Fruit fly (Drosophila melanogaster) whole organism, adult: ENCODE measurements around the gene kumpel.

Experiments used
- CG12768 ChIP-seq: fragments of 200-800 bp; sonication (Bioruptor generic); optimal IDR thresholded peaks from 2 replicates; lab custom pipeline; 2017; ENCODE audit warnings: missing biosample characterization, missing genetic modification characterization, mild to moderate bottlenecking, moderate library complexity, missing genetic modification reagents
- CG14711 ChIP-seq: fragments of 200-800 bp; sonication (Bioruptor generic); optimal IDR thresholded peaks from 2 replicates; lab custom pipeline; 2018; ENCODE audit warnings: missing biosample characterization, mild to moderate bottlenecking, missing genetic modification characterization, moderate library complexity
- CG1620 ChIP-seq: fragments of 200-800 bp; sonication (Bioruptor generic); optimal IDR thresholded peaks from 2 replicates; lab custom pipeline; 2016; ENCODE audit warnings: missing biosample characterization, missing genetic modification characterization
- CG5204 ChIP-seq: fragments of 200-800 bp; sonication (Bioruptor generic); optimal IDR thresholded peaks from 2 replicates; lab custom pipeline; 2016; ENCODE audit warnings: missing biosample characterization, missing genetic modification characterization
- CG7101 ChIP-seq: fragments of 200-800 bp; sonication (Bioruptor generic); optimal IDR thresholded peaks from 2 replicates; lab custom pipeline; 2018; ENCODE audit warnings: missing biosample characterization, mild to moderate bottlenecking, missing genetic modification characterization, moderate library complexity
- Clk ChIP-seq: fragments of 200-800 bp; sonication (Bioruptor generic); optimal IDR thresholded peaks from 2 replicates; lab custom pipeline; 2017; ENCODE audit warnings: missing biosample characterization, missing genetic modification characterization
- Hr96 ChIP-seq: fragments of 200-800 bp; sonication (Bioruptor generic); optimal IDR thresholded peaks from 2 replicates; lab custom pipeline; 2016; ENCODE audit warnings: missing biosample characterization, missing genetic modification characterization
- Mnt ChIP-seq: fragments of 200-800 bp; sonication (Bioruptor generic); optimal IDR thresholded peaks from 2 replicates; lab custom pipeline; 2016; ENCODE audit warnings: missing biosample characterization, mild to moderate bottlenecking, missing genetic modification characterization
- bab1 ChIP-seq: fragments of 200-800 bp; sonication (Bioruptor generic); optimal IDR thresholded peaks from 3 replicates; lab custom pipeline; 2019; ENCODE audit warnings: missing biosample characterization, mild to moderate bottlenecking, missing genetic modification characterization, moderate library complexity
- cic ChIP-seq: fragments of 200-800 bp; sonication (Bioruptor generic); optimal IDR thresholded peaks from 2 replicates; lab custom pipeline; 2017; ENCODE audit warnings: missing biosample characterization, mild to moderate bottlenecking, missing genetic modification characterization, moderate library complexity
- cnc ChIP-seq, 2 experiments: fragments of >200 bp; optimal IDR thresholded peaks; 2 replicates each; lab custom pipeline; 2017
- kay ChIP-seq: fragments of 200-800 bp; sonication (Bioruptor generic); peaks from one replicate; lab custom pipeline; 2016; ENCODE audit warnings: missing biosample characterization, missing genetic modification characterization, borderline replicate concordance
- ovo ChIP-seq: fragments of 200-800 bp; sonication (Bioruptor generic); optimal IDR thresholded peaks from 2 replicates; lab custom pipeline; 2016; ENCODE audit warnings: missing biosample characterization, missing genetic modification characterization
- pad ChIP-seq: fragments of 200-800 bp; sonication (Bioruptor generic); optimal IDR thresholded peaks from 3 replicates; lab custom pipeline; 2017; ENCODE audit warnings: missing biosample characterization, missing genetic modification characterization, mild to moderate bottlenecking, moderate library complexity, missing genetic modification reagents

dm6 chr3R:25941310-25941709 is 34.5 kb downstream of the kumpel start:
- TF ChIP-seq bab1 (GFP tag; lab: Kevin White, UChicago) = no peak
- no peak for TF ChIP-seq kay (GFP tag; lab: Kevin White, UChicago)
- no peak for TF ChIP-seq Mnt
- no peak for TF ChIP-seq CG7101 (tag; lab: Kevin White, UChicago)
- no peak for TF ChIP-seq ovo (GFP tag; lab: Kevin White, UChicago)
- TF ChIP-seq cnc (optimal IDR thresholded peaks at IDR 0.05; lab: Kevin White, UChicago) = no peak
- TF ChIP-seq CG14711 (tag; lab: Kevin White, UChicago) = no peak
- TF ChIP-seq CG1620 (GFP tag; lab: Kevin White, UChicago) = no peak
- TF ChIP-seq CG12768 = no peak
- no peak for TF ChIP-seq Hr96 (GFP tag; lab: Kevin White, UChicago)
- TF ChIP-seq Clk (GFP tag; lab: Kevin White, UChicago) = no peak
- TF ChIP-seq pad (GFP tag; lab: Kevin White, UChicago) = no peak
- TF ChIP-seq cic (GFP tag; lab: Kevin White, UChicago) = no peak
- TF ChIP-seq CG5204 (GFP tag; lab: Kevin White, UChicago) = no peak
